Worm (Caenorhabditis elegans): Measurements from ENCODE around the gene C27H6.8.

DNA sequence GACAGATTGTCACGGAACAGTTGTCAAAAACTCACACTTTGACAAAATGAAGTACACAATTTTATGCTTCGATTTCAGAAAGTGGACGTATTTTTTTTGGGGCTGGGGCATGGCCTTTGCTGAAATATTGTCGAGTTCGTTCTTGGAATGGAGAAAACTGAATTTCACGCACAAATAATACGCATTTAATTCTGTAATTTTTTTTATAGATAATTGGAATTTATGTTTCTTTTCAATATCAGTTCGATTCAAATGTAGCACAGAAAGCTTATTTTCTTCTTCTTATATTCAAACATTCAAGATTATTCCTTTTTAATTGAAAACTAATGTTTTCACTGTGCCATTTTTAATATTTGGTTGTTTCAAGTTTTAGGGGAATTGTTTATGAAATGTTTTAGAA is 27.2 kb downstream of the C27H6.8 start, which contains the start of gene T07C12.10:
- TF ChIP-seq pha-4 (tag; optimal IDR thresholded peaks at IDR 0.05) (no peak), ztf-16 (tag; optimal IDR thresholded peaks at IDR 0.05) (no peak), hlh-30 (tag; optimal IDR thresholded peaks at IDR 0.05; ENCODE audit: insufficient read depth) (no peak), npax-4 (tag; optimal IDR thresholded peaks at IDR 0.05) (no peak), ama-1 (optimal IDR thresholded peaks at IDR 0.05) (no peak), pros-1 (tag; optimal IDR thresholded peaks at IDR 0.05) (no peak), F13H6.1 (tag; optimal IDR thresholded peaks at IDR 0.05) (no peak), dmd-4 (tag; optimal IDR thresholded peaks at IDR 0.05; ENCODE audit: borderline replicate concordance) (no peak), pqm-1 (tag; optimal IDR thresholded peaks at IDR 0.05) (no peak)

Measured in whole organism, late embryonic.